Worm (Caenorhabditis elegans) whole organism, L4 larva: ENCODE measurements around the gene fil-2.
A peak's percentile ranks its signal among the peaks of the same experiment; 100 is the strongest.

ENCODE experiments used
- D1046.2 ChIP-seq: fragments of 200-800 bp; sonication (Bioruptor generic); IDR thresholded peaks from 2 replicates; pipeline ENCODE4 v1.3.6; 2022; ENCODE audit warnings: missing genetic modification characterization, missing compliant biosample characterization
- F10B5.3 ChIP-seq: sonication (generic microtip); optimal IDR thresholded peaks from 2 replicates; lab custom pipeline; 2016; ENCODE audit warnings: mild to moderate bottlenecking, missing genetic modification characterization, missing compliant biosample characterization
- F44E2.7 ChIP-seq: fragments of 200-800 bp; sonication (Bioruptor generic); IDR thresholded peaks from 2 replicates; pipeline ENCODE4 v2.1.2; 2022; ENCODE audit warnings: missing genetic modification characterization, missing compliant biosample characterization
- F49E8.2 ChIP-seq: sonication (generic microtip); optimal IDR thresholded peaks from 2 replicates; lab custom pipeline; 2016; ENCODE audit warnings: missing compliant biosample characterization, mild to moderate bottlenecking, missing genetic modification characterization, borderline replicate concordance
- T20F7.1 ChIP-seq: fragments of 200-800 bp; sonication (Bioruptor generic); optimal IDR thresholded peaks from 2 replicates; lab custom pipeline; 2018; ENCODE audit warnings: mild to moderate bottlenecking, missing genetic modification characterization, missing compliant biosample characterization
- Y75B8A.6 ChIP-seq: fragments of 200-800 bp; sonication (Bioruptor generic); IDR thresholded peaks from 2 replicates; pipeline ENCODE4 v1.3.6; 2022; ENCODE audit warnings: missing genetic modification reagents, missing genetic modification characterization, missing compliant biosample characterization
- ZK337.2 ChIP-seq: fragments of 200-800 bp; sonication (Bioruptor generic); IDR thresholded peaks from 2 replicates; pipeline ENCODE4 v1.3.6; 2022; ENCODE audit warnings: missing genetic modification reagents, missing genetic modification characterization, missing compliant biosample characterization
- ZK546.5 ChIP-seq, 2 experiments: sonication (generic microtip); optimal IDR thresholded peaks; 2 replicates each; lab custom pipeline; 2017; ENCODE audit warnings: missing biosample characterization in 2 of 2, missing genetic modification characterization in 2 of 2
- aha-1 ChIP-seq: fragments of 150-350 bp; peaks from one replicate; lab custom pipeline; 2014; ENCODE audit warnings: missing biosample characterization, missing genetic modification characterization
- aly-2 ChIP-seq: sonication (generic microtip); optimal IDR thresholded peaks from 2 replicates; lab custom pipeline; 2018; ENCODE audit warnings: missing biosample characterization, missing genetic modification characterization
- ama-1 ChIP-seq: fragments of 150-350 bp; optimal IDR thresholded peaks from 2 replicates; lab custom pipeline; 2014; ENCODE audit warnings: inconsistent platforms, mixed read lengths
- arid-1 ChIP-seq: fragments of 200-800 bp; sonication (Bioruptor generic); conservative IDR thresholded peaks from 2 replicates; pipeline ENCODE4 v1.3.6; 2022; ENCODE audit warnings: missing genetic modification reagents, missing genetic modification characterization, missing compliant biosample characterization
- attf-4 ChIP-seq: sonication (generic microtip); optimal IDR thresholded peaks from 3 replicates; lab custom pipeline; 2017; ENCODE audit warnings: missing biosample characterization, missing genetic modification characterization
- ceh-20 ChIP-seq: fragments of 200-800 bp; sonication (Bioruptor generic); IDR thresholded peaks from 2 replicates; pipeline ENCODE4 v1.3.6; 2022; ENCODE audit warnings: missing genetic modification reagents, missing genetic modification characterization, missing compliant biosample characterization
- ceh-28 ChIP-seq: fragments of 150-350 bp; optimal IDR thresholded peaks from 2 replicates; lab custom pipeline; 2014; ENCODE audit warnings: missing biosample characterization, missing genetic modification reagents, missing genetic modification characterization
- cey-2 ChIP-seq: sonication (generic microtip); optimal IDR thresholded peaks from 3 replicates; lab custom pipeline; 2017; ENCODE audit warnings: missing genetic modification characterization, mild to moderate bottlenecking, missing compliant biosample characterization, antibody characterized with exemption, borderline replicate concordance; ENCODE audit not compliant: insufficient read depth
- ctbp-1 ChIP-seq: fragments of 200-800 bp; sonication (Bioruptor generic); IDR thresholded peaks from 2 replicates; pipeline ENCODE4 v1.3.6; 2022; ENCODE audit warnings: missing genetic modification reagents, missing genetic modification characterization, missing compliant biosample characterization
- daf-12 ChIP-seq: fragments of 150-350 bp; optimal IDR thresholded peaks from 2 replicates; lab custom pipeline; 2014; ENCODE audit warnings: missing biosample characterization, missing genetic modification reagents, missing genetic modification characterization
- daf-16 ChIP-seq, 3 experiments: sonication (generic microtip); optimal IDR thresholded peaks; 2 replicates each; lab custom pipeline; 2016 to 2017; ENCODE audit warnings: missing genetic modification characterization in 3 of 3, missing genetic modification reagents in 3 of 3, mild to moderate bottlenecking in 2 of 3, missing compliant biosample characterization in 2 of 3, missing biosample characterization in 1 of 3, moderate library complexity in 1 of 3
- dmd-8 ChIP-seq: fragments of 200-800 bp; sonication (Bioruptor generic); IDR thresholded peaks from 2 replicates; pipeline ENCODE4 v1.3.6; 2022; ENCODE audit warnings: missing genetic modification characterization, missing compliant biosample characterization
- dpl-1 ChIP-seq: fragments of 150-350 bp; optimal IDR thresholded peaks from 2 replicates; lab custom pipeline; 2014; ENCODE audit warnings: missing biosample characterization, missing genetic modification reagents, missing genetic modification characterization
- egl-27 ChIP-seq: sonication (generic microtip); optimal IDR thresholded peaks from 3 replicates; lab custom pipeline; 2017; ENCODE audit warnings: missing biosample characterization, missing genetic modification reagents, missing genetic modification characterization
- egl-43 ChIP-seq: fragments of 200-800 bp; sonication (Bioruptor generic); IDR thresholded peaks from 2 replicates; pipeline ENCODE4 v1.3.6; 2022; ENCODE audit warnings: missing genetic modification reagents, missing genetic modification characterization, missing compliant biosample characterization
- fkh-10 ChIP-seq: fragments of 150-350 bp; optimal IDR thresholded peaks from 2 replicates; lab custom pipeline; 2014; ENCODE audit warnings: missing biosample characterization, missing genetic modification reagents, missing genetic modification characterization
- fos-1 ChIP-seq: fragments of 150-350 bp; optimal IDR thresholded peaks from 2 replicates; lab custom pipeline; 2014; ENCODE audit warnings: missing biosample characterization, missing genetic modification characterization
- hlh-30 ChIP-seq: sonication (generic microtip); optimal IDR thresholded peaks from 2 replicates; lab custom pipeline; 2017; ENCODE audit warnings: antibody characterized with exemption, mild to moderate bottlenecking, missing genetic modification characterization, missing compliant biosample characterization; ENCODE audit not compliant: insufficient read depth
- lin-1 ChIP-seq: fragments of 200-800 bp; sonication (Bioruptor generic); IDR thresholded peaks from 2 replicates; pipeline ENCODE4 v1.3.6; 2022; ENCODE audit warnings: missing genetic modification reagents, missing genetic modification characterization, missing compliant biosample characterization
- lin-13 ChIP-seq: fragments of 150-350 bp; optimal IDR thresholded peaks from 2 replicates; lab custom pipeline; 2014; ENCODE audit warnings: missing biosample characterization, missing genetic modification reagents, missing genetic modification characterization
- lir-3 ChIP-seq: sonication (generic microtip); optimal IDR thresholded peaks from 2 replicates; lab custom pipeline; 2016; ENCODE audit warnings: mild to moderate bottlenecking, missing genetic modification characterization, missing compliant biosample characterization
- lsy-2 ChIP-seq, 2 experiments: fragments of 150-350 bp in 1 of 2; sonication (generic microtip) in 1 of 2; optimal IDR thresholded peaks; 2 replicates each; lab custom pipeline; 2014 to 2017; ENCODE audit warnings: missing biosample characterization in 2 of 2, missing genetic modification characterization in 2 of 2
- madf-9 ChIP-seq: fragments of 200-800 bp; sonication (Bioruptor generic); conservative IDR thresholded peaks from 2 replicates; pipeline ENCODE4 v1.3.6; 2022; ENCODE audit warnings: missing genetic modification reagents, missing genetic modification characterization, missing compliant biosample characterization
- mes-2 ChIP-seq: sonication (generic microtip); optimal IDR thresholded peaks from 2 replicates; lab custom pipeline; 2016; ENCODE audit warnings: missing genotype, mild to moderate bottlenecking, missing genetic modification characterization, missing compliant biosample characterization; ENCODE audit not compliant: poor library complexity, severe bottlenecking
- mxl-3 ChIP-seq: fragments of 200-800 bp; sonication (Bioruptor generic); optimal IDR thresholded peaks from 2 replicates; lab custom pipeline; 2018; ENCODE audit warnings: mild to moderate bottlenecking, missing genetic modification characterization, missing compliant biosample characterization
- nhr-10 ChIP-seq: fragments of 150-350 bp; optimal IDR thresholded peaks from 2 replicates; lab custom pipeline; 2014; ENCODE audit warnings: missing biosample characterization, missing genetic modification characterization
- nhr-102 ChIP-seq: sonication (generic microtip); optimal IDR thresholded peaks from 2 replicates; lab custom pipeline; 2016; ENCODE audit warnings: mild to moderate bottlenecking, missing genetic modification characterization, moderate library complexity, missing compliant biosample characterization
- nhr-111 ChIP-seq: fragments of 200-800 bp; sonication (Bioruptor generic); optimal IDR thresholded peaks from 2 replicates; lab custom pipeline; 2018; ENCODE audit warnings: mild to moderate bottlenecking, missing genetic modification characterization, missing compliant biosample characterization
- nhr-237 ChIP-seq: sonication (generic microtip); optimal IDR thresholded peaks from 2 replicates; lab custom pipeline; 2017; ENCODE audit warnings: missing biosample characterization, missing genetic modification characterization
- nhr-25 ChIP-seq: sonication (generic microtip); optimal IDR thresholded peaks from 2 replicates; lab custom pipeline; 2017; ENCODE audit warnings: missing genetic modification characterization, mild to moderate bottlenecking, missing compliant biosample characterization, antibody characterized with exemption, moderate library complexity, borderline replicate concordance; ENCODE audit not compliant: insufficient read depth
- nhr-6 ChIP-seq: fragments of 150-350 bp; optimal IDR thresholded peaks from 2 replicates; lab custom pipeline; 2014; ENCODE audit warnings: missing biosample characterization, missing genetic modification characterization
- php-3 ChIP-seq: fragments of 200-800 bp; sonication (Bioruptor generic); IDR thresholded peaks from 2 replicates; pipeline ENCODE4 v1.3.6; 2022; ENCODE audit warnings: missing genetic modification reagents, missing genetic modification characterization, missing compliant biosample characterization
- pqm-1 ChIP-seq: sonication (generic microtip); optimal IDR thresholded peaks from 2 replicates; lab custom pipeline; 2017; ENCODE audit warnings: missing biosample characterization, missing genetic modification characterization
- rbr-2 ChIP-seq: sonication (generic microtip); optimal IDR thresholded peaks from 2 replicates; lab custom pipeline; 2016; ENCODE audit warnings: missing genotype, missing genetic modification characterization, missing compliant biosample characterization
- sdz-12 ChIP-seq: fragments of 200-800 bp; sonication (Bioruptor generic); optimal IDR thresholded peaks from 2 replicates; lab custom pipeline; 2018; ENCODE audit warnings: mild to moderate bottlenecking, missing genetic modification characterization, missing compliant biosample characterization
- set-16 ChIP-seq: fragments of 200-800 bp; sonication (Bioruptor generic); IDR thresholded peaks from 2 replicates; pipeline ENCODE4 v1.3.6; 2022; ENCODE audit warnings: missing genetic modification reagents, missing genetic modification characterization, missing compliant biosample characterization
- skn-1 ChIP-seq: fragments of 150-350 bp; optimal IDR thresholded peaks from 2 replicates; lab custom pipeline; 2014; ENCODE audit warnings: missing biosample characterization, missing genetic modification characterization
- spr-3 ChIP-seq: fragments of 200-800 bp; sonication (Bioruptor generic); optimal IDR thresholded peaks from 2 replicates; lab custom pipeline; 2018; ENCODE audit warnings: mild to moderate bottlenecking, missing genetic modification characterization, missing compliant biosample characterization
- tra-1 ChIP-seq: fragments of 200-800 bp; sonication (Bioruptor generic); IDR thresholded peaks from 2 replicates; pipeline ENCODE4 v1.3.6; 2022; ENCODE audit warnings: missing genetic modification reagents, missing genetic modification characterization, missing compliant biosample characterization
- vab-7 ChIP-seq: fragments of 200-800 bp; sonication (Bioruptor generic); IDR thresholded peaks from 2 replicates; pipeline ENCODE4 v1.3.6; 2022; ENCODE audit warnings: missing genetic modification reagents, missing genetic modification characterization, missing compliant biosample characterization
- zag-1 ChIP-seq: fragments of 150-350 bp; optimal IDR thresholded peaks from 2 replicates; lab custom pipeline; 2014; ENCODE audit warnings: missing biosample characterization, missing genetic modification characterization
- zfp-2 ChIP-seq: sonication (generic microtip); optimal IDR thresholded peaks from 2 replicates; lab custom pipeline; 2016; ENCODE audit warnings: mild to moderate bottlenecking, missing genetic modification characterization, missing compliant biosample characterization
- ztf-11 ChIP-seq: fragments of 150-350 bp; optimal IDR thresholded peaks from 2 replicates; lab custom pipeline; 2014; ENCODE audit warnings: missing biosample characterization, missing genetic modification characterization

fil-2 gene

ce11 chrV:6322749-6323367 lies 44.0 kb downstream of the fil-2 start:
- no peak for TF ChIP-seq egl-27
- no peak for TF ChIP-seq mxl-3 (GFP tag; lab: Kevin White, UChicago)
- no peak for TF ChIP-seq arid-1 (GFP tag; lab: Robert Waterston, UW)
- TF ChIP-seq attf-4 (tag; lab: Kevin White, UChicago) = no peak
- no peak for TF ChIP-seq T20F7.1 (GFP tag; lab: Kevin White, UChicago)
- TF ChIP-seq nhr-25 (tag; lab: Kevin White, UChicago) = peak; percentile 49
- TF ChIP-seq madf-9 = no peak
- no peak for TF ChIP-seq ceh-28 (tag; lab: Kevin White, UChicago)
- no peak for TF ChIP-seq zfp-2 (tag; lab: Kevin White, UChicago)
- no peak for TF ChIP-seq vab-7 (GFP tag; lab: Robert Waterston, UW)
- TF ChIP-seq tra-1 (GFP tag; lab: Robert Waterston, UW) = no peak
- TF ChIP-seq nhr-237 (tag; lab: Kevin White, UChicago) = no peak
- TF ChIP-seq nhr-6 = peak; percentile 9
- TF ChIP-seq aha-1 (tag; lab: Kevin White, UChicago) = no peak
- TF ChIP-seq rbr-2 = no peak
- no peak for TF ChIP-seq lin-13 (GFP tag; lab: Kevin White, UChicago)
- no peak for TF ChIP-seq Y75B8A.6 (GFP tag; lab: Robert Waterston, UW)
- TF ChIP-seq zag-1 (tag; lab: Kevin White, UChicago) = no peak
- TF ChIP-seq mes-2 = no peak
- TF ChIP-seq egl-43 (GFP tag; lab: Robert Waterston, UW) = no peak
- no peak for TF ChIP-seq F10B5.3 (tag; lab: Kevin White, UChicago)
- no peak for TF ChIP-seq lsy-2 (tag; optimal IDR thresholded peaks at IDR 0.05; lab: Kevin White, UChicago)
- no peak for TF ChIP-seq dpl-1 (GFP tag; lab: Kevin White, UChicago)
- TF ChIP-seq lir-3 = no peak
- no peak for TF ChIP-seq sdz-12 (GFP tag; lab: Kevin White, UChicago)
- TF ChIP-seq skn-1 (tag; lab: Kevin White, UChicago) = no peak
- TF ChIP-seq hlh-30 (tag; lab: Kevin White, UChicago) = peak; percentile 78
- no peak for TF ChIP-seq ZK546.5 (tag; optimal IDR thresholded peaks at IDR 0.05; lab: Kevin White, UChicago)
- no peak for TF ChIP-seq pqm-1
- no peak for TF ChIP-seq nhr-102 (tag; lab: Kevin White, UChicago)
- no peak for TF ChIP-seq fos-1 (tag; lab: Kevin White, UChicago)
- TF ChIP-seq ctbp-1 (GFP tag; lab: Robert Waterston, UW) = no peak
- TF ChIP-seq aly-2 (tag; lab: Kevin White, UChicago) = no peak
- TF ChIP-seq daf-12 (tag; lab: Kevin White, UChicago) = no peak
- no peak for TF ChIP-seq ama-1 (lab: Kevin White, UChicago)
- no peak for TF ChIP-seq ZK337.2 (GFP tag; lab: Robert Waterston, UW)
- no peak for TF ChIP-seq nhr-111 (GFP tag; lab: Kevin White, UChicago)
- no peak for TF ChIP-seq fkh-10
- no peak for TF ChIP-seq F44E2.7 (GFP tag; lab: Robert Waterston, UW)
- TF ChIP-seq ztf-11 = no peak
- TF ChIP-seq daf-16 (GFP tag; optimal IDR thresholded peaks at IDR 0.05; lab: Kevin White, UChicago) = no peak
- TF ChIP-seq daf-16 (tag; optimal IDR thresholded peaks at IDR 0.05; lab: Kevin White, UChicago) = no peak
- no peak for TF ChIP-seq ceh-20 (GFP tag; lab: Robert Waterston, UW)
- no peak for TF ChIP-seq F49E8.2
- no peak for TF ChIP-seq nhr-10 (tag; lab: Kevin White, UChicago)
- no peak for TF ChIP-seq set-16 (GFP tag; lab: Robert Waterston, UW)
- no peak for TF ChIP-seq dmd-8 (GFP tag; lab: Robert Waterston, UW)
- TF ChIP-seq php-3 (GFP tag; lab: Robert Waterston, UW) = no peak
- peak; percentile 12 for TF ChIP-seq cey-2 (tag; lab: Kevin White, UChicago)
- TF ChIP-seq lin-1 (GFP tag; lab: Robert Waterston, UW) = no peak
- no peak for TF ChIP-seq D1046.2 (GFP tag; lab: Robert Waterston, UW)
- no peak for TF ChIP-seq spr-3 (GFP tag; lab: Kevin White, UChicago)
